Worm (Caenorhabditis elegans) whole organism, L4 larva: ENCODE measurements around the gene C16A3.2.

Experiments used
- D1046.2 ChIP-seq: fragments of 200-800 bp; sonication (Bioruptor generic); IDR thresholded peaks from 2 replicates; pipeline ENCODE4 v1.3.6; 2022; ENCODE audit warnings: missing genetic modification characterization, missing compliant biosample characterization
- F44E2.7 ChIP-seq: fragments of 200-800 bp; sonication (Bioruptor generic); IDR thresholded peaks from 2 replicates; pipeline ENCODE4 v2.1.2; 2022; ENCODE audit warnings: missing genetic modification characterization, missing compliant biosample characterization
- F49E8.2 ChIP-seq: sonication (generic microtip); optimal IDR thresholded peaks from 2 replicates; lab custom pipeline; 2016; ENCODE audit warnings: missing compliant biosample characterization, mild to moderate bottlenecking, missing genetic modification characterization, borderline replicate concordance
- T20F7.1 ChIP-seq: fragments of 200-800 bp; sonication (Bioruptor generic); optimal IDR thresholded peaks from 2 replicates; lab custom pipeline; 2018; ENCODE audit warnings: mild to moderate bottlenecking, missing genetic modification characterization, missing compliant biosample characterization
- T26A8.4 ChIP-seq: fragments of 200-800 bp; sonication (Bioruptor generic); IDR thresholded peaks from 2 replicates; pipeline ENCODE4 v1.3.6; 2022; ENCODE audit warnings: missing genetic modification characterization, missing compliant biosample characterization
- Y105C5A.15 ChIP-seq: fragments of 200-800 bp; sonication (Bioruptor generic); IDR thresholded peaks from 2 replicates; pipeline ENCODE4 v1.3.6; 2022; ENCODE audit warnings: missing genetic modification characterization, missing compliant biosample characterization
- aha-1 ChIP-seq: fragments of 150-350 bp; peaks from one replicate; lab custom pipeline; 2014; ENCODE audit warnings: missing biosample characterization, missing genetic modification characterization
- aly-2 ChIP-seq: sonication (generic microtip); optimal IDR thresholded peaks from 2 replicates; lab custom pipeline; 2018; ENCODE audit warnings: missing biosample characterization, missing genetic modification characterization
- ama-1 ChIP-seq: fragments of 150-350 bp; optimal IDR thresholded peaks from 2 replicates; lab custom pipeline; 2014; ENCODE audit warnings: inconsistent platforms, mixed read lengths
- ceh-28 ChIP-seq: fragments of 150-350 bp; optimal IDR thresholded peaks from 2 replicates; lab custom pipeline; 2014; ENCODE audit warnings: missing biosample characterization, missing genetic modification reagents, missing genetic modification characterization
- ceh-32 ChIP-seq: sonication (generic microtip); optimal IDR thresholded peaks from 2 replicates; lab custom pipeline; 2016; ENCODE audit warnings: mild to moderate bottlenecking, missing genetic modification characterization, missing compliant biosample characterization; ENCODE audit not compliant: poor library complexity
- ceh-44 ChIP-seq: fragments of 200-800 bp; sonication (Bioruptor generic); IDR thresholded peaks from 2 replicates; pipeline ENCODE4 v1.3.6; 2022; ENCODE audit warnings: missing genetic modification reagents, missing genetic modification characterization, missing compliant biosample characterization
- ceh-62 ChIP-seq: sonication (generic microtip); optimal IDR thresholded peaks from 2 replicates; lab custom pipeline; 2017; ENCODE audit warnings: missing biosample characterization, missing genetic modification characterization
- ces-1 ChIP-seq: fragments of 150-350 bp; sonication (generic microtip); optimal IDR thresholded peaks from 4 replicates; lab custom pipeline; 2014; ENCODE audit warnings: missing biosample characterization, missing genetic modification reagents, missing genetic modification characterization
- cey-2 ChIP-seq: sonication (generic microtip); optimal IDR thresholded peaks from 3 replicates; lab custom pipeline; 2017; ENCODE audit warnings: missing genetic modification characterization, mild to moderate bottlenecking, missing compliant biosample characterization, antibody characterized with exemption, borderline replicate concordance; ENCODE audit not compliant: insufficient read depth
- daf-16 ChIP-seq, 3 experiments: sonication (generic microtip); optimal IDR thresholded peaks; 2 replicates each; lab custom pipeline; 2016 to 2017; ENCODE audit warnings: missing genetic modification characterization in 3 of 3, missing genetic modification reagents in 3 of 3, mild to moderate bottlenecking in 2 of 3, missing compliant biosample characterization in 2 of 3, missing biosample characterization in 1 of 3, moderate library complexity in 1 of 3
- dmd-6 ChIP-seq: fragments of 200-800 bp; sonication (Bioruptor generic); IDR thresholded peaks from 2 replicates; pipeline ENCODE4 v1.3.6; 2022; ENCODE audit warnings: missing genetic modification reagents, missing genetic modification characterization, missing compliant biosample characterization
- dpl-1 ChIP-seq: fragments of 150-350 bp; optimal IDR thresholded peaks from 2 replicates; lab custom pipeline; 2014; ENCODE audit warnings: missing biosample characterization, missing genetic modification reagents, missing genetic modification characterization
- duxl-1 ChIP-seq: sonication (generic microtip); optimal IDR thresholded peaks from 2 replicates; lab custom pipeline; 2016; ENCODE audit warnings: mild to moderate bottlenecking, missing genetic modification characterization, moderate library complexity, missing compliant biosample characterization; ENCODE audit not compliant: poor library complexity
- dve-1 ChIP-seq: sonication (generic microtip); optimal IDR thresholded peaks from 2 replicates; lab custom pipeline; 2017; ENCODE audit warnings: antibody characterized with exemption, mild to moderate bottlenecking, missing genetic modification characterization, missing compliant biosample characterization; ENCODE audit not compliant: insufficient read depth
- egl-43 ChIP-seq: fragments of 200-800 bp; sonication (Bioruptor generic); IDR thresholded peaks from 2 replicates; pipeline ENCODE4 v1.3.6; 2022; ENCODE audit warnings: missing genetic modification reagents, missing genetic modification characterization, missing compliant biosample characterization
- fkh-10 ChIP-seq: fragments of 150-350 bp; optimal IDR thresholded peaks from 2 replicates; lab custom pipeline; 2014; ENCODE audit warnings: missing biosample characterization, missing genetic modification reagents, missing genetic modification characterization
- hlh-11 ChIP-seq: fragments of 200-800 bp; sonication (Bioruptor generic); optimal IDR thresholded peaks from 2 replicates; lab custom pipeline; 2018; ENCODE audit warnings: mild to moderate bottlenecking, missing genetic modification characterization, missing compliant biosample characterization
- hmg-1.1 ChIP-seq: fragments of 200-800 bp; sonication (Bioruptor generic); IDR thresholded peaks from 2 replicates; pipeline ENCODE4 v1.3.6; 2022; ENCODE audit warnings: missing genetic modification reagents, missing genetic modification characterization, missing compliant biosample characterization
- jun-1 ChIP-seq: fragments of 150-350 bp; optimal IDR thresholded peaks from 2 replicates; lab custom pipeline; 2014; ENCODE audit warnings: missing biosample characterization, missing genetic modification reagents, missing genetic modification characterization
- lin-13 ChIP-seq: fragments of 150-350 bp; optimal IDR thresholded peaks from 2 replicates; lab custom pipeline; 2014; ENCODE audit warnings: missing biosample characterization, missing genetic modification reagents, missing genetic modification characterization
- lin-39 ChIP-seq: fragments of 150-350 bp; optimal IDR thresholded peaks from 2 replicates; lab custom pipeline; 2014; ENCODE audit warnings: missing biosample characterization, missing genetic modification reagents, missing genetic modification characterization
- mdl-1 ChIP-seq, 2 experiments: fragments of 150-350 bp in 1 of 2; sonication (generic microtip) in 1 of 2; optimal IDR thresholded peaks; 2 replicates each; lab custom pipeline; 2014 to 2017; ENCODE audit warnings: missing biosample characterization in 2 of 2, missing genetic modification characterization in 2 of 2
- mep-1 ChIP-seq: fragments of 150-350 bp; sonication (generic microtip); optimal IDR thresholded peaks from 3 replicates; lab custom pipeline; 2014; ENCODE audit warnings: missing biosample characterization, missing genetic modification characterization
- nhr-11 ChIP-seq: fragments of 150-350 bp; optimal IDR thresholded peaks from 2 replicates; lab custom pipeline; 2014; ENCODE audit warnings: missing biosample characterization, missing genetic modification characterization
- nhr-111 ChIP-seq: fragments of 200-800 bp; sonication (Bioruptor generic); optimal IDR thresholded peaks from 2 replicates; lab custom pipeline; 2018; ENCODE audit warnings: mild to moderate bottlenecking, missing genetic modification characterization, missing compliant biosample characterization
- nhr-25 ChIP-seq: sonication (generic microtip); optimal IDR thresholded peaks from 2 replicates; lab custom pipeline; 2017; ENCODE audit warnings: missing genetic modification characterization, mild to moderate bottlenecking, missing compliant biosample characterization, antibody characterized with exemption, moderate library complexity, borderline replicate concordance; ENCODE audit not compliant: insufficient read depth
- nhr-28 ChIP-seq: fragments of 150-350 bp; optimal IDR thresholded peaks from 2 replicates; lab custom pipeline; 2014; ENCODE audit warnings: missing biosample characterization, missing genetic modification characterization
- nhr-76 ChIP-seq: fragments of 150-350 bp; optimal IDR thresholded peaks from 2 replicates; lab custom pipeline; 2014; ENCODE audit warnings: missing biosample characterization, missing genetic modification characterization
- nhr-77 ChIP-seq: fragments of 150-350 bp; optimal IDR thresholded peaks from 2 replicates; lab custom pipeline; 2014; ENCODE audit warnings: missing biosample characterization, missing genetic modification characterization
- pha-4 ChIP-seq, 2 experiments: fragments of 150-350 bp in 1 of 2; fragments of 200-800 bp in 1 of 2; sonication (Bioruptor generic) in 1 of 2; IDR thresholded peaks in 1 of 2; optimal IDR thresholded peaks in 1 of 2; 2 replicates each; pipeline versions ENCODE4 v1.3.6 to Lab custom; 2014 to 2022; ENCODE audit warnings: missing genetic modification characterization in 2 of 2, missing genetic modification reagents in 2 of 2, missing biosample characterization in 1 of 2, missing compliant biosample characterization in 1 of 2
- php-3 ChIP-seq: fragments of 200-800 bp; sonication (Bioruptor generic); IDR thresholded peaks from 2 replicates; pipeline ENCODE4 v1.3.6; 2022; ENCODE audit warnings: missing genetic modification reagents, missing genetic modification characterization, missing compliant biosample characterization
- pqm-1 ChIP-seq: sonication (generic microtip); optimal IDR thresholded peaks from 2 replicates; lab custom pipeline; 2017; ENCODE audit warnings: missing biosample characterization, missing genetic modification characterization
- rbr-2 ChIP-seq: sonication (generic microtip); optimal IDR thresholded peaks from 2 replicates; lab custom pipeline; 2016; ENCODE audit warnings: missing genotype, missing genetic modification characterization, missing compliant biosample characterization
- sdz-12 ChIP-seq: fragments of 200-800 bp; sonication (Bioruptor generic); optimal IDR thresholded peaks from 2 replicates; lab custom pipeline; 2018; ENCODE audit warnings: mild to moderate bottlenecking, missing genetic modification characterization, missing compliant biosample characterization
- set-16 ChIP-seq: fragments of 200-800 bp; sonication (Bioruptor generic); IDR thresholded peaks from 2 replicates; pipeline ENCODE4 v1.3.6; 2022; ENCODE audit warnings: missing genetic modification reagents, missing genetic modification characterization, missing compliant biosample characterization
- snpc-1.2 ChIP-seq: fragments of 200-800 bp; sonication (Bioruptor generic); IDR thresholded peaks from 2 replicates; pipeline ENCODE4 v1.3.6; 2022; ENCODE audit warnings: missing genetic modification reagents, missing genetic modification characterization, missing compliant biosample characterization
- spr-1 ChIP-seq: sonication (generic microtip); optimal IDR thresholded peaks from 2 replicates; lab custom pipeline; 2016; ENCODE audit warnings: mild to moderate bottlenecking, missing genetic modification characterization, missing compliant biosample characterization
- tag-97 ChIP-seq: fragments of 200-800 bp; sonication (Bioruptor generic); IDR thresholded peaks from 2 replicates; pipeline ENCODE4 v1.3.6; 2022; ENCODE audit warnings: missing genetic modification characterization, missing compliant biosample characterization

The C16A3.2 gene

DNA sequence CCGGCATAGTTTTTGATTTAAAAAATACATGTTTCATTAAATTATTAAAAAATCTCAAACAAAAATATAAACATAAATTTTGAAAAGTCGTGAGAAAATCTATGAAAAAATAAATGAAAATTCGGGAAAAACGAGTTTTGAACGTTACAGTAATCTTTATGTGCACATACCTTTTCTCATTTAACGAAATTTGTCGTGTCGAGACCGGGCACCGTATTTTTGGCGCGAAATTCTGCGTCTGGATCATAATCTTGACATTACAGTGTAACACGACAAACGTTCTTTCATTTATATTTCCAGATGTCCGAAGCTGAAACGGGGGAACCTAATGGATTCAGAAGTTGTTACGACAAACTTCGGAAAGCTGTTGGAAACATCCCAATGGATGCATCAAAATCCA, at the start of gene C16A3.2:
TSS of gene C16A3.2 (plus strand) at position 301 of the 400 bp plus-strand sequence.
- TF ChIP-seq T20F7.1 (no peak), dmd-6 (no peak), F44E2.7 (GFP tag; lab: Robert Waterston, UW) (no peak), aly-2 (tag; lab: Kevin White, UChicago) (no peak), nhr-11 (no peak), ceh-62 (tag; lab: Kevin White, UChicago) (no peak), php-3 (GFP tag; lab: Robert Waterston, UW) (no peak), cey-2 (tag; lab: Kevin White, UChicago) (no peak), sdz-12 (GFP tag; lab: Kevin White, UChicago) (no peak), duxl-1 (tag; lab: Kevin White, UChicago) (no peak), Y105C5A.15 (GFP tag; lab: Robert Waterston, UW) (no peak), nhr-76 (tag; lab: Kevin White, UChicago) (no peak), hlh-11 (tag; lab: Kevin White, UChicago) (no peak), pha-4 (GFP tag; IDR thresholded peaks at IDR 0.05; lab: Robert Waterston, UW) (no peak), pha-4 (tag; optimal IDR thresholded peaks at IDR 0.05; lab: Kevin White, UChicago) (no peak), ceh-44 (GFP tag; lab: Robert Waterston, UW) (no peak)

DNA sequence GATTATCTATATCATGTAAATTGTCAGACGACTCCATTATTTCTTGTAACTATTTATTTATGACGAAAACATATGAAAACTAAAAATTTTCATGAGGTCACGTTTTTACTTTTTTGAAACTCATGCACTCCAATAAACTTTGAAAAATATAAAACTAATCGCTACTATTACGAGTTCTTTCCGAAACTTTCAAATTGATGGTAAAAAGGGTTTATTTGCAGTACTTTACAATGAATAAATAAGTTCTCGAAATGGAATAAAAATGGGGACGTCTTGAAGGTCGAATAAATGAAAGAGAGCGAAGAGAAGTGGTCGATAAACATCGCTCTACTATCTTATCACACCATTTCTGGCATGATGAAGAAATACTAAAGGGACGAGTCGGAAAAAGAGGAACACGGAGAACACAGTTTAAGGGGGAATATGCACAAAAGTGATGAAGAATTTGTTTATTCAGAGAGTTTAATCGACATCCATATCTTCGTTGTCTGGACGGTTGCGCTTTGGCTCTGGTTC, 49.7 kb upstream of the C16A3.2 start, which contains the start of gene let-767:
TSS of gene let-767 (minus strand) at position 51 of the 516 bp plus-strand sequence.
- TF ChIP-seq lin-39 (tag; lab: Kevin White, UChicago) (no peak), ces-1 (GFP tag; lab: Kevin White, UChicago) (no peak), php-3 (GFP tag; lab: Robert Waterston, UW) (no peak), F49E8.2 (no peak), T20F7.1 (no peak), mep-1 (tag; lab: Kevin White, UChicago) (peak; percentile 21), daf-16 (GFP tag; optimal IDR thresholded peaks at IDR 0.05; lab: Kevin White, UChicago) (no peak), daf-16 (tag; optimal IDR thresholded peaks at IDR 0.05; lab: Kevin White, UChicago) (peak; percentile 68), nhr-28 (tag; lab: Kevin White, UChicago) (peak; percentile 41), ceh-32 (no peak), nhr-11 (no peak), dmd-6 (peak; percentile 7; the same call in 1 of the 2 replicates), spr-1 (tag; lab: Kevin White, UChicago) (no peak), ceh-28 (tag; lab: Kevin White, UChicago) (no peak), aha-1 (tag; lab: Kevin White, UChicago) (no peak), ama-1 (lab: Kevin White, UChicago) (no peak), T26A8.4 (GFP tag; lab: Robert Waterston, UW) (no peak), hlh-11 (tag; lab: Kevin White, UChicago) (peak; percentile 28), nhr-25 (tag; lab: Kevin White, UChicago) (no peak), snpc-1.2 (GFP tag; lab: Robert Waterston, UW) (no peak), pqm-1 (peak; percentile 70), egl-43 (GFP tag; lab: Robert Waterston, UW) (no peak), lin-13 (GFP tag; lab: Kevin White, UChicago) (peak; percentile 47)

DNA sequence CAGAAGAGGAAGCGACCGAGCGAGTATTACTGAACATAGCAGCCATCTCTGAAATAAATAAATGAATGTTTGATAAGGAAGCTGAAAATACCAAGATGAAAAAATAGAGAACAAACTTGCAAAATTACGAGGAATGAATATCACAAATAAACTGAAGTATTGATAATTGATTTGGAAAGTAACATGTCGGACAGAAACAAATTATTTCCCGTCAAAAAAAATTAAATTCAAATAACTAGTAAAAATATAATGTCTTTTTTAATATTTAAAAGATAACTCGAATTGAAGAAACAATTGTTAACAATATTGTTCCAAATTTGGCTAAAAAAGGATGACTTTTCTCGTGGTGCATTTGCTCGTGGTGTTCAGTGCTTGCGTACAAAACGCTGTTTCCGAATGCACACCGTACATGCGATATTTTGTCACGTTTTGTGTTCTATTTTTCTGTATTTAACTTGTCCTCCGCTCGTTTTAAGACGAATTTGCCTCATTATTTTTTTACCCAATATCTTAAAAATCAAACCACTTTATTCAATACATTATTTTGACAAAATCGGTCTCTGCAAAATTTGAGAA, 47.7 kb upstream of the C16A3.2 start, which contains the start of gene rpn-13:
TSS of gene rpn-13 (minus strand) at position 51 of the 576 bp plus-strand sequence.
- TF ChIP-seq mdl-1 (tag; optimal IDR thresholded peaks at IDR 0.05; lab: Kevin White, UChicago) (peak; percentile 20 to 78), nhr-76 (tag; lab: Kevin White, UChicago) (no peak), hmg-1.1 (GFP tag; lab: Robert Waterston, UW) (peak; percentile 52), fkh-10 (GFP tag; lab: Kevin White, UChicago) (peak; percentile 22), nhr-77 (tag; lab: Kevin White, UChicago) (peak; percentile 23), daf-16 (GFP tag; optimal IDR thresholded peaks at IDR 0.05; lab: Kevin White, UChicago) (no peak), daf-16 (tag; optimal IDR thresholded peaks at IDR 0.05; lab: Kevin White, UChicago) (peak; percentile 49), nhr-28 (tag; lab: Kevin White, UChicago) (peak; percentile 5), hlh-11 (tag; lab: Kevin White, UChicago) (peak; percentile 36), nhr-111 (GFP tag; lab: Kevin White, UChicago) (no peak), rbr-2 (tag; lab: Kevin White, UChicago) (peak; percentile 31), tag-97 (GFP tag; lab: Robert Waterston, UW) (no peak), cey-2 (tag; lab: Kevin White, UChicago) (no peak), D1046.2 (GFP tag; lab: Robert Waterston, UW) (no peak), mep-1 (tag; lab: Kevin White, UChicago) (peak; percentile 56), F44E2.7 (GFP tag; lab: Robert Waterston, UW) (no peak), dve-1 (peak; percentile 53), nhr-25 (tag; lab: Kevin White, UChicago) (no peak), set-16 (no peak), dpl-1 (peak; percentile 51), jun-1 (tag; lab: Kevin White, UChicago) (no peak), T20F7.1 (peak; percentile 59)
